Worm (Caenorhabditis elegans) whole organism, young adult: ENCODE results near the gene Y39A1A.20.

ENCODE experiments used
- B0336.3 ChIP-seq: fragments of 200-800 bp; sonication (Bioruptor generic); IDR thresholded peaks from 2 replicates; pipeline ENCODE4 v1.3.6; 2022; ENCODE audit warnings: missing genetic modification characterization, missing compliant biosample characterization
- F10E7.11 ChIP-seq: sonication (generic microtip); optimal IDR thresholded peaks from 2 replicates; lab custom pipeline; 2017; ENCODE audit warnings: mild to moderate bottlenecking, missing genetic modification characterization, moderate library complexity, missing compliant biosample characterization
- F23B12.7 ChIP-seq: sonication (generic microtip); optimal IDR thresholded peaks from 2 replicates; lab custom pipeline; 2017; ENCODE audit warnings: missing genetic modification characterization, mild to moderate bottlenecking, missing compliant biosample characterization, antibody characterized with exemption, moderate library complexity; ENCODE audit not compliant: insufficient read depth
- F37B4.10 ChIP-seq: fragments of 200-800 bp; sonication (Bioruptor generic); IDR thresholded peaks from 2 replicates; pipeline ENCODE4 v1.3.6; 2022; ENCODE audit warnings: missing genetic modification characterization, missing compliant biosample characterization
- F49E8.2 ChIP-seq: sonication (generic microtip); optimal IDR thresholded peaks from 3 replicates; lab custom pipeline; 2017; ENCODE audit warnings: missing genetic modification characterization, mild to moderate bottlenecking, missing compliant biosample characterization, antibody characterized with exemption, moderate library complexity; ENCODE audit not compliant: insufficient read depth
- F52B5.7 ChIP-seq: sonication (generic microtip); optimal IDR thresholded peaks from 2 replicates; lab custom pipeline; 2016; ENCODE audit warnings: mild to moderate bottlenecking, missing genetic modification characterization, missing compliant biosample characterization
- F57C9.4 ChIP-seq: sonication (generic microtip); optimal IDR thresholded peaks from 2 replicates; lab custom pipeline; 2017; ENCODE audit warnings: mild to moderate bottlenecking, missing genetic modification characterization, missing compliant biosample characterization
- K12H6.12 ChIP-seq: fragments of 200-800 bp; sonication (Bioruptor generic); optimal IDR thresholded peaks from 2 replicates; lab custom pipeline; 2018; ENCODE audit warnings: mild to moderate bottlenecking, missing genetic modification characterization, missing compliant biosample characterization
- Y53G8AR.9 ChIP-seq: fragments of 200-800 bp; sonication (Bioruptor generic); conservative IDR thresholded peaks from 2 replicates; pipeline ENCODE4 v1.3.6; 2022; ENCODE audit warnings: missing genetic modification reagents, missing genetic modification characterization, missing compliant biosample characterization
- Y79H2A.3 ChIP-seq: fragments of 200-800 bp; sonication (Bioruptor generic); conservative IDR thresholded peaks from 2 replicates; pipeline ENCODE4 v1.3.6; 2022; ENCODE audit warnings: missing genetic modification reagents, missing genetic modification characterization, missing compliant biosample characterization
- aptf-2 ChIP-seq: fragments of 200-800 bp; sonication (Bioruptor generic); conservative IDR thresholded peaks from 2 replicates; pipeline ENCODE4 v1.3.6; 2022; ENCODE audit warnings: missing genetic modification reagents, missing genetic modification characterization, missing compliant biosample characterization
- aptf-3 ChIP-seq: fragments of 200-800 bp; sonication (Bioruptor generic); IDR thresholded peaks from 2 replicates; pipeline ENCODE4 v1.3.6; 2022; ENCODE audit warnings: missing genetic modification characterization, missing compliant biosample characterization
- athp-1 ChIP-seq: sonication (generic microtip); optimal IDR thresholded peaks from 2 replicates; lab custom pipeline; 2017; ENCODE audit warnings: mild to moderate bottlenecking, missing genetic modification characterization, missing compliant biosample characterization
- attf-6 ChIP-seq: fragments of 200-800 bp; sonication (Bioruptor generic); IDR thresholded peaks from 2 replicates; pipeline ENCODE4 v1.3.6; 2022; ENCODE audit warnings: missing genetic modification reagents, missing genetic modification characterization, missing compliant biosample characterization
- cebp-1 ChIP-seq, 2 experiments: fragments of 200-800 bp in 1 of 2; sonication (Bioruptor generic) in 1 of 2; sonication (generic microtip) in 1 of 2; IDR thresholded peaks in 1 of 2; optimal IDR thresholded peaks in 1 of 2; 2 replicates each; pipeline versions ENCODE4 v1.3.6 to Lab custom; 2017 to 2022; ENCODE audit warnings: missing compliant biosample characterization in 2 of 2, missing genetic modification characterization in 2 of 2, mild to moderate bottlenecking in 1 of 2, missing genetic modification reagents in 1 of 2, moderate library complexity in 1 of 2
- ceh-100 ChIP-seq: fragments of 200-800 bp; sonication (Bioruptor generic); IDR thresholded peaks from 2 replicates; pipeline ENCODE4 v1.3.6; 2022; ENCODE audit warnings: missing genetic modification reagents, missing genetic modification characterization, missing compliant biosample characterization
- ceh-40 ChIP-seq: fragments of 200-800 bp; sonication (Bioruptor generic); IDR thresholded peaks from 2 replicates; pipeline ENCODE4 v1.3.6; 2022; ENCODE audit warnings: missing genetic modification characterization, missing compliant biosample characterization
- die-1 ChIP-seq: sonication (generic microtip); optimal IDR thresholded peaks from 2 replicates; lab custom pipeline; 2016; ENCODE audit warnings: missing genotype, mild to moderate bottlenecking, missing genetic modification characterization, missing compliant biosample characterization
- dpff-1 ChIP-seq: sonication (generic microtip); optimal IDR thresholded peaks from 2 replicates; lab custom pipeline; 2017; ENCODE audit warnings: mild to moderate bottlenecking, missing genetic modification characterization, missing compliant biosample characterization
- egl-18 ChIP-seq: fragments of 200-800 bp; sonication (Bioruptor generic); IDR thresholded peaks from 2 replicates; pipeline ENCODE4 v1.3.6; 2022; ENCODE audit warnings: missing genetic modification reagents, missing genetic modification characterization, missing compliant biosample characterization
- egrh-3 ChIP-seq: fragments of 200-800 bp; sonication (Bioruptor generic); IDR thresholded peaks from 2 replicates; pipeline ENCODE4 v1.3.6; 2022; ENCODE audit warnings: missing genetic modification reagents, missing genetic modification characterization, missing compliant biosample characterization
- him-1 ChIP-seq: sonication (generic microtip); optimal IDR thresholded peaks from 2 replicates; lab custom pipeline; 2016; ENCODE audit warnings: missing genotype, missing genetic modification reagents, missing genetic modification characterization, missing compliant biosample characterization
- hlh-26 ChIP-seq: fragments of 200-800 bp; sonication (Bioruptor generic); conservative IDR thresholded peaks from 2 replicates; pipeline ENCODE4 v1.3.6; 2022; ENCODE audit warnings: missing genetic modification reagents, missing genetic modification characterization, missing compliant biosample characterization
- hrde-1 ChIP-seq: sonication (generic microtip); optimal IDR thresholded peaks from 2 replicates; lab custom pipeline; 2016; ENCODE audit warnings: missing genetic modification characterization, mild to moderate bottlenecking, missing compliant biosample characterization, moderate library complexity, missing genotype, missing genetic modification reagents, borderline replicate concordance
- hsf-1 ChIP-seq: fragments of 200-800 bp; sonication (Bioruptor generic); IDR thresholded peaks from 2 replicates; pipeline ENCODE4 v1.3.6; 2022; ENCODE audit warnings: missing genetic modification reagents, missing genetic modification characterization, missing compliant biosample characterization
- lin-35 ChIP-seq, 3 experiments: fragments of 150-350 bp in 2 of 3; sonication (generic microtip) in 1 of 3; optimal IDR thresholded peaks; 2 replicates each; lab custom pipeline; 2014 to 2018; ENCODE audit warnings: missing biosample characterization in 3 of 3, missing genetic modification characterization in 3 of 3, missing genetic modification reagents in 3 of 3
- lsl-1 ChIP-seq: fragments of 200-800 bp; sonication (Bioruptor generic); optimal IDR thresholded peaks from 2 replicates; lab custom pipeline; 2018; ENCODE audit warnings: mild to moderate bottlenecking, missing genetic modification characterization, moderate library complexity, missing compliant biosample characterization
- madf-10 ChIP-seq: sonication (generic microtip); optimal IDR thresholded peaks from 2 replicates; lab custom pipeline; 2016; ENCODE audit warnings: mild to moderate bottlenecking, missing genetic modification characterization, missing compliant biosample characterization
- madf-6 ChIP-seq: fragments of 200-800 bp; sonication (Bioruptor generic); IDR thresholded peaks from 2 replicates; pipeline ENCODE4 v1.3.6; 2022; ENCODE audit warnings: missing genetic modification reagents, missing genetic modification characterization, missing compliant biosample characterization
- madf-8 ChIP-seq: fragments of 200-800 bp; sonication (Bioruptor generic); conservative IDR thresholded peaks from 2 replicates; pipeline ENCODE4 v1.3.6; 2022; ENCODE audit warnings: missing genetic modification reagents, missing genetic modification characterization, missing compliant biosample characterization
- nfya-2 ChIP-seq: fragments of 200-800 bp; sonication (Bioruptor generic); IDR thresholded peaks from 2 replicates; pipeline ENCODE4 v1.3.6; 2022; ENCODE audit warnings: missing genetic modification reagents, missing genetic modification characterization, missing compliant biosample characterization
- nfyb-1 ChIP-seq: fragments of 200-800 bp; sonication (Bioruptor generic); IDR thresholded peaks from 2 replicates; pipeline ENCODE4 v1.3.6; 2022; ENCODE audit warnings: missing genetic modification reagents, missing genetic modification characterization, missing compliant biosample characterization
- rec-8 ChIP-seq, 2 experiments: sonication (generic microtip); optimal IDR thresholded peaks; 2 replicates each; lab custom pipeline; 2016; ENCODE audit warnings: mild to moderate bottlenecking in 2 of 2, missing genetic modification characterization in 2 of 2, missing genetic modification reagents in 2 of 2, missing genotype in 2 of 2, missing biosample characterization in 1 of 2, missing compliant biosample characterization in 1 of 2, moderate library complexity in 1 of 2
- rpc-1 ChIP-seq, 2 experiments: fragments of 150-350 bp in 1 of 2; sonication (generic microtip) in 1 of 2; optimal IDR thresholded peaks; 2 replicates each; lab custom pipeline; 2014 to 2018; ENCODE audit warnings: missing biosample characterization in 1 of 2, missing genetic modification characterization in 1 of 2, missing genetic modification reagents in 1 of 2, missing genotype in 1 of 2
- sea-2 ChIP-seq: fragments of 200-800 bp; sonication (Bioruptor generic); IDR thresholded peaks from 2 replicates; pipeline ENCODE4 v1.3.6; 2022; ENCODE audit warnings: missing genetic modification characterization, missing compliant biosample characterization
- snpc-1.3 ChIP-seq: sonication (generic microtip); optimal IDR thresholded peaks from 2 replicates; lab custom pipeline; 2017; ENCODE audit warnings: missing genetic modification characterization, mild to moderate bottlenecking, missing compliant biosample characterization, antibody characterized with exemption, moderate library complexity, missing genotype, missing genetic modification reagents; ENCODE audit not compliant: insufficient read depth
- snpc-3.4 ChIP-seq: sonication (generic microtip); optimal IDR thresholded peaks from 2 replicates; lab custom pipeline; 2017; ENCODE audit warnings: missing genetic modification characterization, mild to moderate bottlenecking, missing compliant biosample characterization, antibody characterized with exemption, moderate library complexity, missing genotype, missing genetic modification reagents
- snpc-4 ChIP-seq, 5 experiments: fragments of 150-350 bp in 1 of 5; sonication (generic microtip) in 4 of 5; optimal IDR thresholded peaks; 2 replicates each; lab custom pipeline; 2014 to 2018; ENCODE audit warnings: missing genetic modification characterization in 5 of 5, missing biosample characterization in 3 of 5, antibody characterized with exemption in 2 of 5, mild to moderate bottlenecking in 2 of 5, missing compliant biosample characterization in 2 of 5, missing genotype in 2 of 5, moderate library complexity in 2 of 5, missing genetic modification reagents in 1 of 5
- sptf-2 ChIP-seq: fragments of 200-800 bp; sonication (Bioruptor generic); optimal IDR thresholded peaks from 2 replicates; lab custom pipeline; 2018; ENCODE audit warnings: mild to moderate bottlenecking, missing genetic modification characterization, missing compliant biosample characterization
- unc-130 ChIP-seq: sonication (generic microtip); optimal IDR thresholded peaks from 2 replicates; lab custom pipeline; 2016; ENCODE audit warnings: missing genetic modification reagents, missing genetic modification characterization, missing compliant biosample characterization
- ztf-22 ChIP-seq: fragments of 200-800 bp; sonication (Bioruptor generic); optimal IDR thresholded peaks from 2 replicates; lab custom pipeline; 2018; ENCODE audit warnings: mild to moderate bottlenecking, missing genetic modification characterization, moderate library complexity, missing compliant biosample characterization
- ztf-6 ChIP-seq: fragments of 200-800 bp; sonication (Bioruptor generic); IDR thresholded peaks from 2 replicates; pipeline ENCODE4 v1.3.6; 2022; ENCODE audit warnings: missing genetic modification reagents, missing genetic modification characterization, missing compliant biosample characterization

Gene Y39A1A.20

DNA sequence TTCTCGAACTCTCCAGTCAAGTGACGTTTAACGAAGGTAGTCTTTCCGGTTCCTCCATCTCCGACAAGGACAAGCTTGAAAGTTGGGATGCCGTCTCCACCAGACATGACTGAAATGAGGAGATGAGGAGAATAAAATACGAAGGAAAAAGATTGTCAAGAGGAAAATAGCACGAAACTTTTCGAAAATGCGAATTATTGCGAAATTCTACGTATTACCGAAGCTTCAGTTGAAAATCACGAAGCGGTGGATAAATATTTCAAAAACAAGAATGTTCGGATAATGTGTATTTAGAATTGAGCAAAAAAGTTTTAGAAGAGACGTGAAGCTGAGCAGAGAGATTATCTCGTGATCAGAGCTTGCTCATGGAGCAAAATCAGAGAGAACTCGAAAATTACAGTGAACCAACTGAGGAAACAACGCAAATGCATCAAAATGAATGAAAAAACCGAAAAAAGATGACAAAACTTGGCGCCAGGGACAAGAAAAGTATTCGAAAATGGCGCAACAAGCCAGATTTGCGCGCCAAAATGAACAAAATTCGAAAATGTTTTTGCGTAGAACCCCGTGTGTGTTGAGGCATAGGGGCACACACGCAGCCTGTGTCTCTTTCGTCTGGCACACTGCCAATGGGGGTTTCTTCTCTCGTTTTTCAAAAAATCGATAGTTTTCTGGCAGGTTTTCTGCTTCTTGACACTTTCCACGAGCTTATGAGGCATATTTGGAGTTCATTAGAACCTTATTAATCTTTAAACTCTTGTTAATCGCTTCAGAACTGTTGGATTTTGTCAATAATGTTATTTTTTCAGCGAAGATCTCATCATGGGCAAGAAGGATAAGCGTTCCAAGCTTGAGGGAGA lies 47.5 kb upstream of the Y39A1A.20 start, which contains the start of the genes ran-1 and dkc-1 (continued):
- 0 out of 2 replicates have a peak, but pooled peaks have one; percentile 21 for TF ChIP-seq aptf-3 (GFP tag; lab: Robert Waterston, UW)
- no peak for TF ChIP-seq sptf-2
- peak; percentile 58 for TF ChIP-seq F23B12.7 (tag; lab: Kevin White, UChicago)
- TF ChIP-seq die-1 (tag; lab: Kevin White, UChicago): no peak
- TF ChIP-seq B0336.3 (GFP tag; lab: Robert Waterston, UW): peak; percentile 90
- peak; percentile 91 for TF ChIP-seq snpc-3.4
- peak; percentile 79 for TF ChIP-seq snpc-1.3 (tag; lab: Kevin White, UChicago)
- peak; percentile 81 for TF ChIP-seq athp-1 (tag; lab: Kevin White, UChicago)

DNA sequence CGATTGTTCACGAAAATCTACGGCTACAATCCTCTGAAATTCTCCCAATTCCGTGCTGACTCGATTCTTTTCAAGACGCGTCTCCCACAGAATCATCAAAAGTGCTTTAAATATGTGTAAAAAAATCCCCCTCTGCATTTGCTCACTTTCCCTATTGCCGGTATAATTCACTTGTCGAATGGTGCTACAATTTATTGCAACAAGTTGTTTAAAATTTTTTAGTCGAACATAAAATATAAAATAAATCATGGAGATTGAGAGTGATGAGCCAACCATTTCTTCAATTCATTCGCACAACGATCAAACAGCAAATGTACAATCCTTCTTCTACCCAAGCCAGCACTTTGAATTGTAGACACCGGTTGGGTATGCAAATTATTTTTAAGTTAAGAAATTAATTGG lies 46.0 kb upstream of the Y39A1A.20 start:
- TF ChIP-seq dpff-1 (tag; lab: Kevin White, UChicago): peak; percentile 18
- peak; percentile 80 for TF ChIP-seq nfyb-1 (GFP tag; lab: Robert Waterston, UW)
- TF ChIP-seq aptf-2 (GFP tag; lab: Robert Waterston, UW): no peak
- TF ChIP-seq K12H6.12 (tag; lab: Kevin White, UChicago): no peak
- no peak for TF ChIP-seq hlh-26
- TF ChIP-seq Y53G8AR.9 (GFP tag; lab: Robert Waterston, UW): peak; percentile 94
- peak; percentile 40 for TF ChIP-seq F57C9.4 (tag; lab: Kevin White, UChicago)
- peak; percentile 45; the same call in 1 of the 2 replicates for TF ChIP-seq nfya-2 (GFP tag; lab: Robert Waterston, UW)
- 0 out of 2 replicates have a peak, but pooled peaks have one; percentile 7 for TF ChIP-seq egrh-3 (GFP tag; lab: Robert Waterston, UW)
- peak; percentile 70; the same call in 1 of the 2 replicates for TF ChIP-seq ceh-40 (GFP tag; lab: Robert Waterston, UW)
- no peak for TF ChIP-seq rpc-1 (optimal IDR thresholded peaks at IDR 0.05; lab: Kevin White, UChicago)
- TF ChIP-seq rpc-1 (tag; optimal IDR thresholded peaks at IDR 0.05; lab: Kevin White, UChicago): peak; percentile 6
- TF ChIP-seq ztf-6 (GFP tag; lab: Robert Waterston, UW): no peak
- peak; percentile 86 for TF ChIP-seq madf-6 (GFP tag; lab: Robert Waterston, UW)
- no peak for TF ChIP-seq cebp-1 (GFP tag; IDR thresholded peaks at IDR 0.05; lab: Robert Waterston, UW)
- peak; percentile 61 for TF ChIP-seq cebp-1 (tag; optimal IDR thresholded peaks at IDR 0.05; lab: Kevin White, UChicago)
- peak; percentile 77 for TF ChIP-seq F10E7.11
- peak; percentile 93 for TF ChIP-seq F49E8.2 (tag; lab: Kevin White, UChicago)
- TF ChIP-seq sea-2 (GFP tag; lab: Robert Waterston, UW): no peak
- peak; percentile 61; the same call in 1 of the 2 replicates for TF ChIP-seq madf-8 (GFP tag; lab: Robert Waterston, UW)
- TF ChIP-seq hrde-1 (tag; lab: Kevin White, UChicago): peak; percentile 98
- TF ChIP-seq attf-6: peak; percentile 87
- TF ChIP-seq lsl-1 (GFP tag; lab: Kevin White, UChicago): peak; percentile 61
- 0 out of 2 replicates have a peak, but pooled peaks have one; percentile 11 for TF ChIP-seq F37B4.10 (GFP tag; lab: Robert Waterston, UW)
- TF ChIP-seq him-1: peak; percentile 69
- TF ChIP-seq madf-10 (tag; lab: Kevin White, UChicago): no peak
- peak; percentile 94 for TF ChIP-seq Y79H2A.3 (GFP tag; lab: Robert Waterston, UW)
- peak; percentile 25 for TF ChIP-seq ztf-22 (GFP tag; lab: Kevin White, UChicago)
- TF ChIP-seq snpc-4 (GFP tag; optimal IDR thresholded peaks at IDR 0.05; lab: Kevin White, UChicago): no peak
- TF ChIP-seq snpc-4 (tag; optimal IDR thresholded peaks at IDR 0.05; lab: Kevin White, UChicago): peak in 1 of 4 experiments; percentile 56
- peak in 2 of 3 experiments; percentile 7 to 38 for TF ChIP-seq lin-35 (GFP tag; optimal IDR thresholded peaks at IDR 0.05; lab: Kevin White, UChicago)
- TF ChIP-seq hsf-1 (GFP tag; lab: Robert Waterston, UW): peak; percentile 81
- TF ChIP-seq ceh-100 (GFP tag; lab: Robert Waterston, UW): peak; percentile 49
- peak; percentile 64 to 77 for TF ChIP-seq rec-8 (tag; optimal IDR thresholded peaks at IDR 0.05; lab: Kevin White, UChicago)
- no peak for TF ChIP-seq egl-18 (GFP tag; lab: Robert Waterston, UW)
- TF ChIP-seq F52B5.7 (tag; lab: Kevin White, UChicago): peak; percentile 73
- TF ChIP-seq unc-130: peak; percentile 85
